Worm (Caenorhabditis elegans) whole organism, midembryonic: Measurements from ENCODE around the gene pqn-22.

Experiments
- T22C8.4 ChIP-seq: fragments of 200-800 bp; sonication (Bioruptor generic); IDR thresholded peaks from 2 replicates; pipeline ENCODE4 v1.3.6; 2022; ENCODE audit warnings: missing genetic modification characterization, missing compliant biosample characterization
- med-1 ChIP-seq: sonication (generic microtip); optimal IDR thresholded peaks from 2 replicates; lab custom pipeline; 2017; ENCODE audit warnings: missing genetic modification characterization, mild to moderate bottlenecking, missing compliant biosample characterization, antibody characterized with exemption, missing genetic modification reagents; ENCODE audit not compliant: insufficient read depth
- tab-1 ChIP-seq: fragments of 200-800 bp; sonication (Bioruptor generic); IDR thresholded peaks from 2 replicates; pipeline ENCODE4 v1.3.6; 2022; ENCODE audit warnings: missing genetic modification characterization, missing compliant biosample characterization
- ztf-23 ChIP-seq: fragments of 200-800 bp; sonication (Bioruptor generic); IDR thresholded peaks from 2 replicates; pipeline ENCODE4 v1.3.6; 2022; ENCODE audit warnings: missing genetic modification reagents, missing genetic modification characterization, missing compliant biosample characterization
- ztf-29 ChIP-seq: fragments of 200-800 bp; sonication (Bioruptor generic); IDR thresholded peaks from 2 replicates; pipeline ENCODE4 v1.3.6; 2022; ENCODE audit warnings: missing genetic modification reagents, missing genetic modification characterization, missing compliant biosample characterization

DNA sequence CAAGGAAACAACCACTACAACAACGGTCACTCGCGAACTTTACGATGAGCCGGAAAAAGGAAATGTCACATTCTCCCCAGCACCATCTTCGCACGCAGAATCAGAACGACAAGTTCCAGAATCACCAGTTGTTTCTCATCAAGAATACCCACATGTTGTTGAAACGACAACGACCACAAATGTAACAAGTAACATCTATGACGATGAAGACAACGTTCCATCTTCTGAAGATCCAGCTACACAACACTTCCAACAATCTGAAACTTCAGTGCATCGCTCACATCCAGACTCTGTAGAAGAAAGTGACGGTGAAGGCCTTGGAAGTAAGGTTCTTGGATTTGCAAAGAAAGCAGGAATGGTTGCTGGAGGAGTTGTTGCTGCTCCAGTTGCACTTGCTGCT is 42.9 kb downstream of the pqn-22 start:
- TF ChIP-seq T22C8.4 (no peak), med-1 (GFP tag; lab: Kevin White, UChicago) (no peak), tab-1 (no peak), ztf-29 (no peak), ztf-23 (GFP tag; lab: Robert Waterston, UW) (no peak)
